Worm (Caenorhabditis elegans) whole organism, L4 larva: ENCODE measurements around the gene ptr-6.

Experiments
- F26F4.8 ChIP-seq: fragments of 200-800 bp; sonication (Bioruptor generic); conservative IDR thresholded peaks from 2 replicates; pipeline ENCODE4 v1.3.6; 2022; ENCODE audit warnings: missing genetic modification characterization, missing compliant biosample characterization
- F37D6.2 ChIP-seq: sonication (generic microtip); optimal IDR thresholded peaks from 2 replicates; lab custom pipeline; 2016; ENCODE audit warnings: mild to moderate bottlenecking, missing genetic modification characterization, missing compliant biosample characterization
- F44E2.7 ChIP-seq: fragments of 200-800 bp; sonication (Bioruptor generic); IDR thresholded peaks from 2 replicates; pipeline ENCODE4 v2.1.2; 2022; ENCODE audit warnings: missing genetic modification characterization, missing compliant biosample characterization
- F49E8.2 ChIP-seq: sonication (generic microtip); optimal IDR thresholded peaks from 2 replicates; lab custom pipeline; 2016; ENCODE audit warnings: missing compliant biosample characterization, mild to moderate bottlenecking, missing genetic modification characterization, borderline replicate concordance
- T20F7.1 ChIP-seq: fragments of 200-800 bp; sonication (Bioruptor generic); optimal IDR thresholded peaks from 2 replicates; lab custom pipeline; 2018; ENCODE audit warnings: mild to moderate bottlenecking, missing genetic modification characterization, missing compliant biosample characterization
- T26A8.4 ChIP-seq: fragments of 200-800 bp; sonication (Bioruptor generic); IDR thresholded peaks from 2 replicates; pipeline ENCODE4 v1.3.6; 2022; ENCODE audit warnings: missing genetic modification characterization, missing compliant biosample characterization
- Y105C5A.15 ChIP-seq: fragments of 200-800 bp; sonication (Bioruptor generic); IDR thresholded peaks from 2 replicates; pipeline ENCODE4 v1.3.6; 2022; ENCODE audit warnings: missing genetic modification characterization, missing compliant biosample characterization
- Y48G9A.11 ChIP-seq: fragments of 200-800 bp; sonication (Bioruptor generic); IDR thresholded peaks from 2 replicates; pipeline ENCODE4 v1.3.6; 2022; ENCODE audit warnings: missing genetic modification reagents, missing genetic modification characterization, missing compliant biosample characterization
- Y5F2A.4 ChIP-seq: fragments of 200-800 bp; sonication (Bioruptor generic); optimal IDR thresholded peaks from 2 replicates; lab custom pipeline; 2018; ENCODE audit warnings: mild to moderate bottlenecking, missing genetic modification characterization, missing compliant biosample characterization
- ZK337.2 ChIP-seq: fragments of 200-800 bp; sonication (Bioruptor generic); IDR thresholded peaks from 2 replicates; pipeline ENCODE4 v1.3.6; 2022; ENCODE audit warnings: missing genetic modification reagents, missing genetic modification characterization, missing compliant biosample characterization
- ceh-20 ChIP-seq: fragments of 200-800 bp; sonication (Bioruptor generic); IDR thresholded peaks from 2 replicates; pipeline ENCODE4 v1.3.6; 2022; ENCODE audit warnings: missing genetic modification reagents, missing genetic modification characterization, missing compliant biosample characterization
- ceh-28 ChIP-seq: fragments of 150-350 bp; optimal IDR thresholded peaks from 2 replicates; lab custom pipeline; 2014; ENCODE audit warnings: missing biosample characterization, missing genetic modification reagents, missing genetic modification characterization
- ceh-62 ChIP-seq: sonication (generic microtip); optimal IDR thresholded peaks from 2 replicates; lab custom pipeline; 2017; ENCODE audit warnings: missing biosample characterization, missing genetic modification characterization
- ceh-82 ChIP-seq: sonication (generic microtip); optimal IDR thresholded peaks from 2 replicates; lab custom pipeline; 2017; ENCODE audit warnings: missing biosample characterization, missing genetic modification characterization
- ces-1 ChIP-seq: fragments of 150-350 bp; sonication (generic microtip); optimal IDR thresholded peaks from 4 replicates; lab custom pipeline; 2014; ENCODE audit warnings: missing biosample characterization, missing genetic modification reagents, missing genetic modification characterization
- cey-2 ChIP-seq: sonication (generic microtip); optimal IDR thresholded peaks from 3 replicates; lab custom pipeline; 2017; ENCODE audit warnings: missing genetic modification characterization, mild to moderate bottlenecking, missing compliant biosample characterization, antibody characterized with exemption, borderline replicate concordance; ENCODE audit not compliant: insufficient read depth
- dmd-6 ChIP-seq: fragments of 200-800 bp; sonication (Bioruptor generic); IDR thresholded peaks from 2 replicates; pipeline ENCODE4 v1.3.6; 2022; ENCODE audit warnings: missing genetic modification reagents, missing genetic modification characterization, missing compliant biosample characterization
- dpl-1 ChIP-seq: fragments of 150-350 bp; optimal IDR thresholded peaks from 2 replicates; lab custom pipeline; 2014; ENCODE audit warnings: missing biosample characterization, missing genetic modification reagents, missing genetic modification characterization
- duxl-1 ChIP-seq: sonication (generic microtip); optimal IDR thresholded peaks from 2 replicates; lab custom pipeline; 2016; ENCODE audit warnings: mild to moderate bottlenecking, missing genetic modification characterization, moderate library complexity, missing compliant biosample characterization; ENCODE audit not compliant: poor library complexity
- egl-27 ChIP-seq: sonication (generic microtip); optimal IDR thresholded peaks from 3 replicates; lab custom pipeline; 2017; ENCODE audit warnings: missing biosample characterization, missing genetic modification reagents, missing genetic modification characterization
- fkh-10 ChIP-seq: fragments of 150-350 bp; optimal IDR thresholded peaks from 2 replicates; lab custom pipeline; 2014; ENCODE audit warnings: missing biosample characterization, missing genetic modification reagents, missing genetic modification characterization
- hif-1 ChIP-seq, 2 experiments: sonication (generic microtip); optimal IDR thresholded peaks; 2 replicates each; lab custom pipeline; 2016 to 2017; ENCODE audit warnings: missing compliant biosample characterization in 2 of 2, missing genetic modification characterization in 2 of 2, missing genetic modification reagents in 2 of 2, missing genotype in 2 of 2, mild to moderate bottlenecking in 1 of 2
- hlh-11 ChIP-seq: fragments of 200-800 bp; sonication (Bioruptor generic); optimal IDR thresholded peaks from 2 replicates; lab custom pipeline; 2018; ENCODE audit warnings: mild to moderate bottlenecking, missing genetic modification characterization, missing compliant biosample characterization
- hlh-30 ChIP-seq: sonication (generic microtip); optimal IDR thresholded peaks from 2 replicates; lab custom pipeline; 2017; ENCODE audit warnings: antibody characterized with exemption, mild to moderate bottlenecking, missing genetic modification characterization, missing compliant biosample characterization; ENCODE audit not compliant: insufficient read depth
- hmg-1.1 ChIP-seq: fragments of 200-800 bp; sonication (Bioruptor generic); IDR thresholded peaks from 2 replicates; pipeline ENCODE4 v1.3.6; 2022; ENCODE audit warnings: missing genetic modification reagents, missing genetic modification characterization, missing compliant biosample characterization
- lin-13 ChIP-seq: fragments of 150-350 bp; optimal IDR thresholded peaks from 2 replicates; lab custom pipeline; 2014; ENCODE audit warnings: missing biosample characterization, missing genetic modification reagents, missing genetic modification characterization
- lin-15B ChIP-seq: fragments of 150-350 bp; sonication (generic microtip); optimal IDR thresholded peaks from 3 replicates; lab custom pipeline; 2014; ENCODE audit warnings: missing biosample characterization, missing genetic modification characterization
- lin-39 ChIP-seq: fragments of 150-350 bp; optimal IDR thresholded peaks from 2 replicates; lab custom pipeline; 2014; ENCODE audit warnings: missing biosample characterization, missing genetic modification reagents, missing genetic modification characterization
- lsy-2 ChIP-seq, 2 experiments: fragments of 150-350 bp in 1 of 2; sonication (generic microtip) in 1 of 2; optimal IDR thresholded peaks; 2 replicates each; lab custom pipeline; 2014 to 2017; ENCODE audit warnings: missing biosample characterization in 2 of 2, missing genetic modification characterization in 2 of 2
- madf-9 ChIP-seq: fragments of 200-800 bp; sonication (Bioruptor generic); conservative IDR thresholded peaks from 2 replicates; pipeline ENCODE4 v1.3.6; 2022; ENCODE audit warnings: missing genetic modification reagents, missing genetic modification characterization, missing compliant biosample characterization
- mdl-1 ChIP-seq, 2 experiments: fragments of 150-350 bp in 1 of 2; sonication (generic microtip) in 1 of 2; optimal IDR thresholded peaks; 2 replicates each; lab custom pipeline; 2014 to 2017; ENCODE audit warnings: missing biosample characterization in 2 of 2, missing genetic modification characterization in 2 of 2
- mep-1 ChIP-seq: fragments of 150-350 bp; sonication (generic microtip); optimal IDR thresholded peaks from 3 replicates; lab custom pipeline; 2014; ENCODE audit warnings: missing biosample characterization, missing genetic modification characterization
- mxl-2 ChIP-seq: fragments of 200-800 bp; sonication (Bioruptor generic); conservative IDR thresholded peaks from 2 replicates; pipeline ENCODE4 v1.3.6; 2022; ENCODE audit warnings: missing genetic modification reagents, missing genetic modification characterization, missing compliant biosample characterization
- nhr-102 ChIP-seq: sonication (generic microtip); optimal IDR thresholded peaks from 2 replicates; lab custom pipeline; 2016; ENCODE audit warnings: mild to moderate bottlenecking, missing genetic modification characterization, moderate library complexity, missing compliant biosample characterization
- nhr-11 ChIP-seq: fragments of 150-350 bp; optimal IDR thresholded peaks from 2 replicates; lab custom pipeline; 2014; ENCODE audit warnings: missing biosample characterization, missing genetic modification characterization
- nhr-237 ChIP-seq: sonication (generic microtip); optimal IDR thresholded peaks from 2 replicates; lab custom pipeline; 2017; ENCODE audit warnings: missing biosample characterization, missing genetic modification characterization
- nhr-25 ChIP-seq: sonication (generic microtip); optimal IDR thresholded peaks from 2 replicates; lab custom pipeline; 2017; ENCODE audit warnings: missing genetic modification characterization, mild to moderate bottlenecking, missing compliant biosample characterization, antibody characterized with exemption, moderate library complexity, borderline replicate concordance; ENCODE audit not compliant: insufficient read depth
- nhr-28 ChIP-seq: fragments of 150-350 bp; optimal IDR thresholded peaks from 2 replicates; lab custom pipeline; 2014; ENCODE audit warnings: missing biosample characterization, missing genetic modification characterization
- nhr-6 ChIP-seq: fragments of 150-350 bp; optimal IDR thresholded peaks from 2 replicates; lab custom pipeline; 2014; ENCODE audit warnings: missing biosample characterization, missing genetic modification characterization
- nhr-77 ChIP-seq: fragments of 150-350 bp; optimal IDR thresholded peaks from 2 replicates; lab custom pipeline; 2014; ENCODE audit warnings: missing biosample characterization, missing genetic modification characterization
- pha-4 ChIP-seq, 2 experiments: fragments of 150-350 bp in 1 of 2; fragments of 200-800 bp in 1 of 2; sonication (Bioruptor generic) in 1 of 2; IDR thresholded peaks in 1 of 2; optimal IDR thresholded peaks in 1 of 2; 2 replicates each; pipeline versions ENCODE4 v1.3.6 to Lab custom; 2014 to 2022; ENCODE audit warnings: missing genetic modification characterization in 2 of 2, missing genetic modification reagents in 2 of 2, missing biosample characterization in 1 of 2, missing compliant biosample characterization in 1 of 2
- rbr-2 ChIP-seq: sonication (generic microtip); optimal IDR thresholded peaks from 2 replicates; lab custom pipeline; 2016; ENCODE audit warnings: missing genotype, missing genetic modification characterization, missing compliant biosample characterization
- saeg-2 ChIP-seq: fragments of 200-800 bp; sonication (Bioruptor generic); IDR thresholded peaks from 2 replicates; pipeline ENCODE4 v1.3.6; 2022; ENCODE audit warnings: missing genetic modification reagents, missing genetic modification characterization, missing compliant biosample characterization
- skn-1 ChIP-seq: fragments of 150-350 bp; optimal IDR thresholded peaks from 2 replicates; lab custom pipeline; 2014; ENCODE audit warnings: missing biosample characterization, missing genetic modification characterization
- tra-1 ChIP-seq: fragments of 200-800 bp; sonication (Bioruptor generic); IDR thresholded peaks from 2 replicates; pipeline ENCODE4 v1.3.6; 2022; ENCODE audit warnings: missing genetic modification reagents, missing genetic modification characterization, missing compliant biosample characterization
- unc-39 ChIP-seq: sonication (generic microtip); optimal IDR thresholded peaks from 2 replicates; lab custom pipeline; 2017; ENCODE audit warnings: missing biosample characterization, missing genetic modification characterization
- vab-7 ChIP-seq: fragments of 200-800 bp; sonication (Bioruptor generic); IDR thresholded peaks from 2 replicates; pipeline ENCODE4 v1.3.6; 2022; ENCODE audit warnings: missing genetic modification reagents, missing genetic modification characterization, missing compliant biosample characterization
- zfp-3 ChIP-seq: fragments of 200-800 bp; sonication (Bioruptor generic); conservative IDR thresholded peaks from 2 replicates; pipeline ENCODE4 v1.3.6; 2022; ENCODE audit warnings: missing genetic modification reagents, missing genetic modification characterization, missing compliant biosample characterization
- zip-2 ChIP-seq: fragments of 150-350 bp; optimal IDR thresholded peaks from 2 replicates; lab custom pipeline; 2014; ENCODE audit warnings: missing biosample characterization, missing genetic modification characterization
- ztf-11 ChIP-seq: fragments of 150-350 bp; optimal IDR thresholded peaks from 2 replicates; lab custom pipeline; 2014; ENCODE audit warnings: missing biosample characterization, missing genetic modification characterization
- ztf-7 ChIP-seq: fragments of 150-350 bp; optimal IDR thresholded peaks from 2 replicates; lab custom pipeline; 2014; ENCODE audit warnings: missing biosample characterization, missing genetic modification characterization

ptr-6 gene

DNA sequence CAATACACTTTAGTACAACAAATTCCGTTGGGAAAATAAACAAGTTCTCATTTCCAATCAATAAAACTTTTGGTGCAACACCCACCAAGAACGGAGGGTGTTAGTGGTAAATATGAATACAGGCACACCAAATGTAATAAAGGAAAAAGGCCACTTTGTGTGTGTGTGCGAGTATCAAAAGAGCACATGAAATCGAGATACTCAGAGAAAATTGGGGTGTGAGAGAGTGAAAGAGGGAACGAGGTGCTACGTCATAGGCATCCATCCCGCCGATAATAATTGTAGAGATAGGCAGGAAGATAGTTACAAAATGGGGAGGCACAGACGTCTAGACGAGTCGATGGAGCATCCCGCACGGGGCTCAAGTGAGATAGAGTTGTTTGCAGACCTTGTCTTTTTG, 18.9 kb downstream of the ptr-6 start (continued):
- TF ChIP-seq nhr-28 (tag; lab: Kevin White, UChicago) = peak; percentile 64
- TF ChIP-seq tra-1 (GFP tag; lab: Robert Waterston, UW) = no peak
- TF ChIP-seq hif-1 (tag; optimal IDR thresholded peaks at IDR 0.05; lab: Kevin White, UChicago) = no peak
- no peak for TF ChIP-seq zip-2 (tag; lab: Kevin White, UChicago)
- TF ChIP-seq fkh-10 (GFP tag; lab: Kevin White, UChicago) = no peak
- TF ChIP-seq T26A8.4 (GFP tag; lab: Robert Waterston, UW) = no peak
- TF ChIP-seq lsy-2 (tag; optimal IDR thresholded peaks at IDR 0.05; lab: Kevin White, UChicago) = peak in 1 of 2 experiments; percentile 1
- TF ChIP-seq zfp-3 = no peak
- TF ChIP-seq ceh-20 (GFP tag; lab: Robert Waterston, UW) = no peak
- TF ChIP-seq nhr-25 (tag; lab: Kevin White, UChicago) = no peak
- TF ChIP-seq Y105C5A.15 (GFP tag; lab: Robert Waterston, UW) = no peak
- no peak for TF ChIP-seq ceh-82 (tag; lab: Kevin White, UChicago)
- peak; percentile 61 for TF ChIP-seq dmd-6 (GFP tag; lab: Robert Waterston, UW)
- no peak for TF ChIP-seq lin-39 (tag; lab: Kevin White, UChicago)
- TF ChIP-seq hlh-30 (tag; lab: Kevin White, UChicago) = no peak
- peak; percentile 77 for TF ChIP-seq hlh-11 (tag; lab: Kevin White, UChicago)
- no peak for TF ChIP-seq cey-2 (tag; lab: Kevin White, UChicago)
- TF ChIP-seq skn-1 = no peak
- TF ChIP-seq rbr-2 = peak; percentile 2
- TF ChIP-seq mxl-2 (GFP tag; lab: Robert Waterston, UW) = no peak
- no peak for TF ChIP-seq Y48G9A.11 (GFP tag; lab: Robert Waterston, UW)
- TF ChIP-seq lin-15B = no peak
- peak; percentile 20 for TF ChIP-seq mep-1 (tag; lab: Kevin White, UChicago)
- TF ChIP-seq F44E2.7 (GFP tag; lab: Robert Waterston, UW) = no peak
- no peak for TF ChIP-seq madf-9
- TF ChIP-seq ztf-7 (tag; lab: Kevin White, UChicago) = no peak
- TF ChIP-seq unc-39 (tag; lab: Kevin White, UChicago) = no peak
- TF ChIP-seq vab-7 = no peak
- TF ChIP-seq mdl-1 (tag; optimal IDR thresholded peaks at IDR 0.05; lab: Kevin White, UChicago) = peak in 1 of 2 experiments; percentile 34
- no peak for TF ChIP-seq Y5F2A.4 (GFP tag; lab: Kevin White, UChicago)
- TF ChIP-seq pha-4 (GFP tag; IDR thresholded peaks at IDR 0.05; lab: Robert Waterston, UW) = no peak
- TF ChIP-seq pha-4 (tag; optimal IDR thresholded peaks at IDR 0.05; lab: Kevin White, UChicago) = no peak
- TF ChIP-seq nhr-11 (tag; lab: Kevin White, UChicago) = no peak
- TF ChIP-seq nhr-77 (tag; lab: Kevin White, UChicago) = no peak
- TF ChIP-seq ZK337.2 (GFP tag; lab: Robert Waterston, UW) = no peak
- no peak for TF ChIP-seq F26F4.8 (GFP tag; lab: Robert Waterston, UW)
- TF ChIP-seq duxl-1 (tag; lab: Kevin White, UChicago) = no peak
- TF ChIP-seq nhr-6 = no peak
- no peak for TF ChIP-seq nhr-237 (tag; lab: Kevin White, UChicago)
- TF ChIP-seq F49E8.2 (tag; lab: Kevin White, UChicago) = no peak
- TF ChIP-seq ceh-28 (tag; lab: Kevin White, UChicago) = no peak
- no peak for TF ChIP-seq lin-13 (GFP tag; lab: Kevin White, UChicago)
- no peak for TF ChIP-seq T20F7.1 (GFP tag; lab: Kevin White, UChicago)
- no peak for TF ChIP-seq egl-27 (tag; lab: Kevin White, UChicago)
- TF ChIP-seq ces-1 = no peak
- TF ChIP-seq ceh-62 (tag; lab: Kevin White, UChicago) = no peak
- TF ChIP-seq saeg-2 (GFP tag; lab: Robert Waterston, UW) = no peak
- TF ChIP-seq F37D6.2 (tag; lab: Kevin White, UChicago) = no peak
- TF ChIP-seq nhr-102 (tag; lab: Kevin White, UChicago) = no peak
- no peak for TF ChIP-seq ztf-11 (tag; lab: Kevin White, UChicago)
- TF ChIP-seq dpl-1 (GFP tag; lab: Kevin White, UChicago) = no peak
- TF ChIP-seq hmg-1.1 = 0 out of 2 replicates have a peak, but pooled peaks have one; percentile 10
